Worm (Caenorhabditis elegans) whole organism, L4 larva: Measurements from ENCODE around the gene F09G8.5.

Source experiments
- F10B5.3 ChIP-seq: sonication (generic microtip); optimal IDR thresholded peaks from 2 replicates; lab custom pipeline; 2016; ENCODE audit warnings: mild to moderate bottlenecking, missing genetic modification characterization, missing compliant biosample characterization
- F37D6.2 ChIP-seq: sonication (generic microtip); optimal IDR thresholded peaks from 2 replicates; lab custom pipeline; 2016; ENCODE audit warnings: mild to moderate bottlenecking, missing genetic modification characterization, missing compliant biosample characterization
- T20F7.1 ChIP-seq: fragments of 200-800 bp; sonication (Bioruptor generic); optimal IDR thresholded peaks from 2 replicates; lab custom pipeline; 2018; ENCODE audit warnings: mild to moderate bottlenecking, missing genetic modification characterization, missing compliant biosample characterization
- Y105C5A.15 ChIP-seq: fragments of 200-800 bp; sonication (Bioruptor generic); IDR thresholded peaks from 2 replicates; pipeline ENCODE4 v1.3.6; 2022; ENCODE audit warnings: missing genetic modification characterization, missing compliant biosample characterization
- aly-2 ChIP-seq: sonication (generic microtip); optimal IDR thresholded peaks from 2 replicates; lab custom pipeline; 2018; ENCODE audit warnings: missing biosample characterization, missing genetic modification characterization
- ama-1 ChIP-seq: fragments of 150-350 bp; optimal IDR thresholded peaks from 2 replicates; lab custom pipeline; 2014; ENCODE audit warnings: inconsistent platforms, mixed read lengths
- arid-1 ChIP-seq: fragments of 200-800 bp; sonication (Bioruptor generic); conservative IDR thresholded peaks from 2 replicates; pipeline ENCODE4 v1.3.6; 2022; ENCODE audit warnings: missing genetic modification reagents, missing genetic modification characterization, missing compliant biosample characterization
- ceh-32 ChIP-seq: sonication (generic microtip); optimal IDR thresholded peaks from 2 replicates; lab custom pipeline; 2016; ENCODE audit warnings: mild to moderate bottlenecking, missing genetic modification characterization, missing compliant biosample characterization; ENCODE audit not compliant: poor library complexity
- daf-16 ChIP-seq, 3 experiments: sonication (generic microtip); optimal IDR thresholded peaks; 2 replicates each; lab custom pipeline; 2016 to 2017; ENCODE audit warnings: missing genetic modification characterization in 3 of 3, missing genetic modification reagents in 3 of 3, mild to moderate bottlenecking in 2 of 3, missing compliant biosample characterization in 2 of 3, missing biosample characterization in 1 of 3, moderate library complexity in 1 of 3
- daf-19 ChIP-seq: fragments of 200-800 bp; sonication (Bioruptor generic); conservative IDR thresholded peaks from 2 replicates; pipeline ENCODE4 v1.3.6; 2022; ENCODE audit warnings: missing genetic modification characterization, missing compliant biosample characterization
- dmd-6 ChIP-seq: fragments of 200-800 bp; sonication (Bioruptor generic); IDR thresholded peaks from 2 replicates; pipeline ENCODE4 v1.3.6; 2022; ENCODE audit warnings: missing genetic modification reagents, missing genetic modification characterization, missing compliant biosample characterization
- dpl-1 ChIP-seq: fragments of 150-350 bp; optimal IDR thresholded peaks from 2 replicates; lab custom pipeline; 2014; ENCODE audit warnings: missing biosample characterization, missing genetic modification reagents, missing genetic modification characterization
- duxl-1 ChIP-seq: sonication (generic microtip); optimal IDR thresholded peaks from 2 replicates; lab custom pipeline; 2016; ENCODE audit warnings: mild to moderate bottlenecking, missing genetic modification characterization, moderate library complexity, missing compliant biosample characterization; ENCODE audit not compliant: poor library complexity
- dve-1 ChIP-seq: sonication (generic microtip); optimal IDR thresholded peaks from 2 replicates; lab custom pipeline; 2017; ENCODE audit warnings: antibody characterized with exemption, mild to moderate bottlenecking, missing genetic modification characterization, missing compliant biosample characterization; ENCODE audit not compliant: insufficient read depth
- egl-27 ChIP-seq: sonication (generic microtip); optimal IDR thresholded peaks from 3 replicates; lab custom pipeline; 2017; ENCODE audit warnings: missing biosample characterization, missing genetic modification reagents, missing genetic modification characterization
- fkh-10 ChIP-seq: fragments of 150-350 bp; optimal IDR thresholded peaks from 2 replicates; lab custom pipeline; 2014; ENCODE audit warnings: missing biosample characterization, missing genetic modification reagents, missing genetic modification characterization
- hlh-11 ChIP-seq: fragments of 200-800 bp; sonication (Bioruptor generic); optimal IDR thresholded peaks from 2 replicates; lab custom pipeline; 2018; ENCODE audit warnings: mild to moderate bottlenecking, missing genetic modification characterization, missing compliant biosample characterization
- hmg-1.1 ChIP-seq: fragments of 200-800 bp; sonication (Bioruptor generic); IDR thresholded peaks from 2 replicates; pipeline ENCODE4 v1.3.6; 2022; ENCODE audit warnings: missing genetic modification reagents, missing genetic modification characterization, missing compliant biosample characterization
- lin-1 ChIP-seq: fragments of 200-800 bp; sonication (Bioruptor generic); IDR thresholded peaks from 2 replicates; pipeline ENCODE4 v1.3.6; 2022; ENCODE audit warnings: missing genetic modification reagents, missing genetic modification characterization, missing compliant biosample characterization
- lin-13 ChIP-seq: fragments of 150-350 bp; optimal IDR thresholded peaks from 2 replicates; lab custom pipeline; 2014; ENCODE audit warnings: missing biosample characterization, missing genetic modification reagents, missing genetic modification characterization
- lin-15B ChIP-seq: fragments of 150-350 bp; sonication (generic microtip); optimal IDR thresholded peaks from 3 replicates; lab custom pipeline; 2014; ENCODE audit warnings: missing biosample characterization, missing genetic modification characterization
- lir-3 ChIP-seq: sonication (generic microtip); optimal IDR thresholded peaks from 2 replicates; lab custom pipeline; 2016; ENCODE audit warnings: mild to moderate bottlenecking, missing genetic modification characterization, missing compliant biosample characterization
- lsy-2 ChIP-seq, 2 experiments: fragments of 150-350 bp in 1 of 2; sonication (generic microtip) in 1 of 2; optimal IDR thresholded peaks; 2 replicates each; lab custom pipeline; 2014 to 2017; ENCODE audit warnings: missing biosample characterization in 2 of 2, missing genetic modification characterization in 2 of 2
- mep-1 ChIP-seq: fragments of 150-350 bp; sonication (generic microtip); optimal IDR thresholded peaks from 3 replicates; lab custom pipeline; 2014; ENCODE audit warnings: missing biosample characterization, missing genetic modification characterization
- mxl-2 ChIP-seq: fragments of 200-800 bp; sonication (Bioruptor generic); conservative IDR thresholded peaks from 2 replicates; pipeline ENCODE4 v1.3.6; 2022; ENCODE audit warnings: missing genetic modification reagents, missing genetic modification characterization, missing compliant biosample characterization
- nhr-10 ChIP-seq: fragments of 150-350 bp; optimal IDR thresholded peaks from 2 replicates; lab custom pipeline; 2014; ENCODE audit warnings: missing biosample characterization, missing genetic modification characterization
- nhr-11 ChIP-seq: fragments of 150-350 bp; optimal IDR thresholded peaks from 2 replicates; lab custom pipeline; 2014; ENCODE audit warnings: missing biosample characterization, missing genetic modification characterization
- nhr-111 ChIP-seq: fragments of 200-800 bp; sonication (Bioruptor generic); optimal IDR thresholded peaks from 2 replicates; lab custom pipeline; 2018; ENCODE audit warnings: mild to moderate bottlenecking, missing genetic modification characterization, missing compliant biosample characterization
- nhr-237 ChIP-seq: sonication (generic microtip); optimal IDR thresholded peaks from 2 replicates; lab custom pipeline; 2017; ENCODE audit warnings: missing biosample characterization, missing genetic modification characterization
- nhr-28 ChIP-seq: fragments of 150-350 bp; optimal IDR thresholded peaks from 2 replicates; lab custom pipeline; 2014; ENCODE audit warnings: missing biosample characterization, missing genetic modification characterization
- nhr-48 ChIP-seq: sonication (generic microtip); optimal IDR thresholded peaks from 2 replicates; lab custom pipeline; 2016; ENCODE audit warnings: mild to moderate bottlenecking, missing genetic modification characterization, missing compliant biosample characterization
- php-3 ChIP-seq: fragments of 200-800 bp; sonication (Bioruptor generic); IDR thresholded peaks from 2 replicates; pipeline ENCODE4 v1.3.6; 2022; ENCODE audit warnings: missing genetic modification reagents, missing genetic modification characterization, missing compliant biosample characterization
- pqm-1 ChIP-seq: sonication (generic microtip); optimal IDR thresholded peaks from 2 replicates; lab custom pipeline; 2017; ENCODE audit warnings: missing biosample characterization, missing genetic modification characterization
- rbr-2 ChIP-seq: sonication (generic microtip); optimal IDR thresholded peaks from 2 replicates; lab custom pipeline; 2016; ENCODE audit warnings: missing genotype, missing genetic modification characterization, missing compliant biosample characterization
- set-16 ChIP-seq: fragments of 200-800 bp; sonication (Bioruptor generic); IDR thresholded peaks from 2 replicates; pipeline ENCODE4 v1.3.6; 2022; ENCODE audit warnings: missing genetic modification reagents, missing genetic modification characterization, missing compliant biosample characterization
- skn-1 ChIP-seq: fragments of 150-350 bp; optimal IDR thresholded peaks from 2 replicates; lab custom pipeline; 2014; ENCODE audit warnings: missing biosample characterization, missing genetic modification characterization
- spr-1 ChIP-seq: sonication (generic microtip); optimal IDR thresholded peaks from 2 replicates; lab custom pipeline; 2016; ENCODE audit warnings: mild to moderate bottlenecking, missing genetic modification characterization, missing compliant biosample characterization
- spr-3 ChIP-seq: fragments of 200-800 bp; sonication (Bioruptor generic); optimal IDR thresholded peaks from 2 replicates; lab custom pipeline; 2018; ENCODE audit warnings: mild to moderate bottlenecking, missing genetic modification characterization, missing compliant biosample characterization
- tag-97 ChIP-seq: fragments of 200-800 bp; sonication (Bioruptor generic); IDR thresholded peaks from 2 replicates; pipeline ENCODE4 v1.3.6; 2022; ENCODE audit warnings: missing genetic modification characterization, missing compliant biosample characterization
- unc-130 ChIP-seq: sonication (generic microtip); optimal IDR thresholded peaks from 2 replicates; lab custom pipeline; 2016; ENCODE audit warnings: missing genetic modification reagents, missing genetic modification characterization, missing compliant biosample characterization
- unc-62 ChIP-seq, 3 experiments: fragments of 150-350 bp in 1 of 3; sonication (generic microtip); optimal IDR thresholded peaks in 2 of 3; peaks in 1 of 3; 1 replicate in 1 of 3; 2 replicates in 2 of 3; lab custom pipeline; 2014 to 2017; ENCODE audit warnings: missing biosample characterization in 3 of 3, missing genetic modification characterization in 3 of 3, missing genetic modification reagents in 3 of 3, missing genotype in 1 of 3
- zip-11 ChIP-seq: fragments of 200-800 bp; sonication (Bioruptor generic); IDR thresholded peaks from 2 replicates; pipeline ENCODE4 v1.3.6; 2022; ENCODE audit warnings: missing genetic modification characterization, missing compliant biosample characterization
- zip-2 ChIP-seq: fragments of 150-350 bp; optimal IDR thresholded peaks from 2 replicates; lab custom pipeline; 2014; ENCODE audit warnings: missing biosample characterization, missing genetic modification characterization

Gene F09G8.5

DNA sequence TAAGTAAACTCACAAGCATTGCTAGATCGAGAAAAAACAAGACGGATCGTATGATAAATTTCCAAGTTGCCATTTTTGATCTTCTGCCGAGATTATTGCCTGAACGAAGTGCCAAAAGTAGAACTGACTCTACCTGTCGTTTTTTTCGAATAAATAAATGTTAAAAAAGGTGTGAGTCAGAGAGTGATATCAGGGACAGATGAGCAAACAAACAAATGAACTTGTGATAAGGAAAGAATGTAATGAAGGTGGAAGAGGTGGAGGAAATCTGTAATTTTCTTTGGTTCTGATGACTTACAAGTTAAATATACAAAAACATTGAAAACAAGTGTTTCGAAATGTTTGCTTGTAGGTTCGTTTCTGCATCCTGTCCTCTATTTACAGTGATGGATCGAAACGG is 15.4 kb upstream of the F09G8.5 start, which contains the start of gene tsp-1:
TSS of gene tsp-1 (minus strand) at position 99 of the 400 bp plus-strand sequence.
- peak; percentile 27 for TF ChIP-seq nhr-28
- TF ChIP-seq daf-16 (GFP tag; optimal IDR thresholded peaks at IDR 0.05; lab: Kevin White, UChicago), result no peak
- peak; percentile 35 for TF ChIP-seq daf-16 (tag; optimal IDR thresholded peaks at IDR 0.05; lab: Kevin White, UChicago)
- no peak for TF ChIP-seq F10B5.3 (tag; lab: Kevin White, UChicago)
- TF ChIP-seq pqm-1 (tag; lab: Kevin White, UChicago), result peak; percentile 55

DNA sequence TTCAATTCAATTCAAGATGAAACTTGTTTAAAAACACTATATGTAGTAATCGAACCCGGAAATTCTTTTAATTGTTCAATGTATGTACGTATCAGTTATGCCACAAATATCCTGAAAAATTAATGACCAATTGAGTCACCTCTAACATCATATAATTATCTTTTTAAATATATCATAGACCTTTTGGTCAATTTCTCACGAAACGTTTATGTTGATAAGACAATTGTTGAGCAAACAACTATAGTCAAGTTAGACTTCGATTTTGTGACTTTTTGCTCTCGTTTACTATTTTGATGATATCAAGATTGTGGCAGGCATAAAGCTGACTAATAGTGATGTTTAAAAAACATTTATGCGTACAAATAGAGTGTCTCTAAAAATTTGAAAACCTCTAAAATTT is 14.5 kb upstream of the F09G8.5 start:
- no peak for TF ChIP-seq unc-130 (GFP tag; lab: Kevin White, UChicago)
- no peak for TF ChIP-seq nhr-11
- TF ChIP-seq dpl-1 (GFP tag; lab: Kevin White, UChicago), result no peak
- TF ChIP-seq dmd-6, result no peak
- TF ChIP-seq pqm-1 (tag; lab: Kevin White, UChicago), result peak; percentile 13
- no peak for TF ChIP-seq unc-62 (GFP tag; optimal IDR thresholded peaks at IDR 0.05 in 1 of 2; lab: Kevin White, UChicago)
- no peak for TF ChIP-seq unc-62 (tag; optimal IDR thresholded peaks at IDR 0.05; lab: Kevin White, UChicago)
- TF ChIP-seq fkh-10, result no peak
- peak; percentile 1 for TF ChIP-seq dve-1
- peak; percentile 22 for TF ChIP-seq nhr-28
- no peak for TF ChIP-seq spr-1 (tag; lab: Kevin White, UChicago)
- TF ChIP-seq lin-13 (GFP tag; lab: Kevin White, UChicago), result no peak
- TF ChIP-seq hlh-11, result peak; percentile 11
- no peak for TF ChIP-seq tag-97 (GFP tag; lab: Robert Waterston, UW)
- TF ChIP-seq daf-16 (GFP tag; optimal IDR thresholded peaks at IDR 0.05; lab: Kevin White, UChicago), result no peak
- peak; percentile 58 for TF ChIP-seq daf-16 (tag; optimal IDR thresholded peaks at IDR 0.05; lab: Kevin White, UChicago)

DNA sequence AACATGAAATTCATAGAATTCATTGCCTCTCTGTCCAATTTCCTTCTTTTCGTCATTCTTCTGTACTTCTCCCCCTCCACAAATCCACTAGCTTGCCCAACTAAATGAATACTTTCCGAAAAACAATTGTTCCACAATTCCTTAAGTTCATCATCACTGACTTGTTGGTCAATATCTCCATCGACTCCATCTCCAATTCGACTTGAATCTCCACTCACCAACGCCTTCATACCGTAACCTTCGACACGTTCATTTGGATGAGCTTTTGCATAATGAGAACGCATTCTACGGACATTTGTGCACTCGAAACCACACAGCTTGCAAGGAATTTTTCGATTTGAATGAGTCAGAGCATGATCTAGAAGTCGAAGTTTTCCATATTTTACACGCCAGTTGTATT is 13.8 kb upstream of the F09G8.5 start:
- TF ChIP-seq skn-1 (tag; lab: Kevin White, UChicago) (no peak), unc-62 (GFP tag; optimal IDR thresholded peaks at IDR 0.05 in 1 of 2; lab: Kevin White, UChicago) (peak in 1 of 2 experiments; percentile 95), unc-62 (tag; optimal IDR thresholded peaks at IDR 0.05; lab: Kevin White, UChicago) (no peak)

DNA sequence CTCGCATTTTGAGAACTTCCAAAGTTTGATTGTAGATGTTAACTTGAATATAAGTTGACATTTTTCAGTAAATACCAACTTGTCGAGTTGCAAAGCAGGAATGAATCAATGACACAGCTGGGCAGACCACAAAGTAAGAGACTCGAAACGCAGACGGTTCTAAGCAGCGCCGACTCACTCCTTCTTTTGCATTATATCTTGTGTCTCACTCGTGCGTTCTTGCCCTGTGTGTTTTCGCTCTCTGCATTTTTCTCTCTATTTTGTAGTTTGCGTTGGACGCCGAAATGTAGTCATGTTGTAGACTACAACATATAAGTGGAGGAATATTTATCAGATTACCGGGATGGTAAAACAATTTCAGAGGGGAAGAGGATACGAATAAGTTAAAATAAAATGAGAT is 12.0 kb upstream of the F09G8.5 start, which contains the start of gene C02F5.12:
TSS of gene C02F5.12 (minus strand) at position 221 of the 400 bp plus-strand sequence.
- TF ChIP-seq mxl-2 (GFP tag; lab: Robert Waterston, UW) (no peak), ama-1 (lab: Kevin White, UChicago) (no peak), spr-3 (GFP tag; lab: Kevin White, UChicago) (no peak), daf-19 (GFP tag; lab: Robert Waterston, UW) (no peak), zip-11 (GFP tag; lab: Robert Waterston, UW) (no peak), php-3 (GFP tag; lab: Robert Waterston, UW) (no peak), rbr-2 (no peak), nhr-10 (tag; lab: Kevin White, UChicago) (no peak), spr-1 (tag; lab: Kevin White, UChicago) (no peak), hmg-1.1 (GFP tag; lab: Robert Waterston, UW) (0 out of 2 replicates have a peak, but pooled peaks have one; percentile 40), ceh-32 (no peak), nhr-11 (peak; percentile 48), lir-3 (tag; lab: Kevin White, UChicago) (no peak), egl-27 (no peak), nhr-28 (peak; percentile 99), nhr-48 (peak; percentile 9), F37D6.2 (tag; lab: Kevin White, UChicago) (no peak), hlh-11 (peak; percentile 64), zip-2 (tag; lab: Kevin White, UChicago) (no peak), dmd-6 (peak; percentile 17; the same call in 1 of the 2 replicates), Y105C5A.15 (GFP tag; lab: Robert Waterston, UW) (no peak), mep-1 (tag; lab: Kevin White, UChicago) (peak; percentile 63), duxl-1 (tag; lab: Kevin White, UChicago) (no peak), lin-1 (GFP tag; lab: Robert Waterston, UW) (no peak), lin-15B (no peak), unc-130 (GFP tag; lab: Kevin White, UChicago) (no peak), T20F7.1 (peak; percentile 20), nhr-111 (GFP tag; lab: Kevin White, UChicago) (no peak), nhr-237 (tag; lab: Kevin White, UChicago) (no peak), aly-2 (no peak), dve-1 (peak; percentile 51), arid-1 (GFP tag; lab: Robert Waterston, UW) (0 out of 2 replicates have a peak, but pooled peaks have one; percentile 32), set-16 (GFP tag; lab: Robert Waterston, UW) (no peak), lsy-2 (tag; optimal IDR thresholded peaks at IDR 0.05; lab: Kevin White, UChicago) (peak in 1 of 2 experiments; percentile 53)
